Worm (Caenorhabditis elegans) whole organism, L1 larva: Measurements from ENCODE around the gene flh-1.
"Not testable (repeated sequence)": the region's sequence is repeated elsewhere in the genome, so short reads cannot be mapped to it uniquely, and the experiment has no call there.

ENCODE experiments used
- C04F5.9 ChIP-seq: sonication (generic microtip); optimal IDR thresholded peaks from 2 replicates; lab custom pipeline; 2016; ENCODE audit warnings: missing genetic modification characterization, missing compliant biosample characterization
- F16B12.6 ChIP-seq: fragments of 150-350 bp; optimal IDR thresholded peaks from 2 replicates; lab custom pipeline; 2014; ENCODE audit warnings: missing biosample characterization, missing genetic modification characterization
- aha-1 ChIP-seq: fragments of 150-350 bp; optimal IDR thresholded peaks from 2 replicates; lab custom pipeline; 2014; ENCODE audit warnings: missing biosample characterization, missing genetic modification characterization
- ama-1 ChIP-seq: fragments of 150-350 bp; optimal IDR thresholded peaks from 2 replicates; lab custom pipeline; 2014
- blmp-1 ChIP-seq: fragments of 150-350 bp; optimal IDR thresholded peaks from 2 replicates; lab custom pipeline; 2014; ENCODE audit warnings: missing biosample characterization, missing genetic modification characterization
- ces-1 ChIP-seq: fragments of 150-350 bp; optimal IDR thresholded peaks from 2 replicates; lab custom pipeline; 2014; ENCODE audit warnings: missing biosample characterization, missing genetic modification reagents, missing genetic modification characterization
- dsc-1 ChIP-seq: sonication (generic microtip); optimal IDR thresholded peaks from 2 replicates; lab custom pipeline; 2016; ENCODE audit warnings: mild to moderate bottlenecking, missing genetic modification characterization, missing compliant biosample characterization
- efl-1 ChIP-seq, 4 experiments: fragments of 150-350 bp; optimal IDR thresholded peaks in 3 of 4; peaks in 1 of 4; 1 replicate in 1 of 4; 2 replicates in 3 of 4; lab custom pipeline; 2014; ENCODE audit warnings: missing biosample characterization in 2 of 4, missing genetic modification characterization in 2 of 4, missing genetic modification reagents in 2 of 4
- elt-2 ChIP-seq: sonication (generic microtip); optimal IDR thresholded peaks from 2 replicates; lab custom pipeline; 2016; ENCODE audit warnings: missing genetic modification characterization, mild to moderate bottlenecking, inconsistent platforms, missing compliant biosample characterization, missing genetic modification reagents
- elt-3 ChIP-seq, 6 experiments: fragments of 150-350 bp in 1 of 6; sonication (generic microtip); optimal IDR thresholded peaks; 2 replicates each; lab custom pipeline; 2017 to 2018; ENCODE audit warnings: missing biosample characterization in 6 of 6, missing genetic modification characterization in 6 of 6, inconsistent platforms in 1 of 6
- ets-5 ChIP-seq: fragments of 200-800 bp; sonication (Bioruptor generic); IDR thresholded peaks from 2 replicates; pipeline ENCODE4 v1.3.6; 2022; ENCODE audit warnings: missing genetic modification characterization, missing compliant biosample characterization
- fkh-4 ChIP-seq: sonication (generic microtip); optimal IDR thresholded peaks from 2 replicates; lab custom pipeline; 2016; ENCODE audit warnings: missing compliant biosample characterization, missing genetic modification characterization, borderline replicate concordance
- hpl-2 ChIP-seq: fragments of 150-350 bp; optimal IDR thresholded peaks from 2 replicates; lab custom pipeline; 2014; ENCODE audit warnings: missing biosample characterization, missing genetic modification reagents, missing genetic modification characterization
- irx-1 ChIP-seq: sonication (generic microtip); optimal IDR thresholded peaks from 2 replicates; lab custom pipeline; 2016; ENCODE audit warnings: missing genetic modification characterization, missing compliant biosample characterization
- isw-1 ChIP-seq: fragments of 200-800 bp; sonication (Bioruptor generic); IDR thresholded peaks from 2 replicates; pipeline ENCODE4 v1.3.6; 2022; ENCODE audit warnings: missing genetic modification characterization, missing compliant biosample characterization
- lin-35 ChIP-seq, 2 experiments: fragments of 150-350 bp; optimal IDR thresholded peaks; 2 replicates each; lab custom pipeline; 2014; ENCODE audit warnings: missing biosample characterization in 2 of 2, missing genetic modification characterization in 2 of 2, missing genetic modification reagents in 2 of 2
- mdl-1 ChIP-seq, 2 experiments: fragments of 150-350 bp; optimal IDR thresholded peaks; 2 replicates each; lab custom pipeline; 2014 to 2017; ENCODE audit warnings: missing biosample characterization in 2 of 2, missing genetic modification characterization in 2 of 2, inconsistent platforms in 1 of 2
- mep-1 ChIP-seq: fragments of 150-350 bp; optimal IDR thresholded peaks from 2 replicates; lab custom pipeline; 2014; ENCODE audit warnings: missing biosample characterization, missing genetic modification characterization
- nhr-19 ChIP-seq: fragments of 200-800 bp; sonication (Bioruptor generic); conservative IDR thresholded peaks from 2 replicates; pipeline ENCODE4 v1.3.6; 2022; ENCODE audit warnings: missing genetic modification characterization, missing compliant biosample characterization
- nhr-20 ChIP-seq: sonication (generic microtip); optimal IDR thresholded peaks from 2 replicates; lab custom pipeline; 2016; ENCODE audit warnings: mild to moderate bottlenecking, missing genetic modification characterization, missing compliant biosample characterization
- nhr-237 ChIP-seq: fragments of 150-350 bp; optimal IDR thresholded peaks from 2 replicates; lab custom pipeline; 2014; ENCODE audit warnings: missing biosample characterization, missing genetic modification characterization
- nhr-84 ChIP-seq: sonication (generic microtip); optimal IDR thresholded peaks from 2 replicates; lab custom pipeline; 2017; ENCODE audit warnings: missing biosample characterization, missing genetic modification characterization
- pax-3 ChIP-seq: fragments of 200-800 bp; sonication (Bioruptor generic); optimal IDR thresholded peaks from 2 replicates; lab custom pipeline; 2018; ENCODE audit warnings: mild to moderate bottlenecking, missing genetic modification characterization, moderate library complexity, missing compliant biosample characterization
- pqm-1 ChIP-seq: sonication (generic microtip); optimal IDR thresholded peaks from 3 replicates; lab custom pipeline; 2017; ENCODE audit warnings: missing biosample characterization, missing genetic modification characterization
- rnt-1 ChIP-seq: sonication (generic microtip); optimal IDR thresholded peaks from 2 replicates; lab custom pipeline; 2016; ENCODE audit warnings: mild to moderate bottlenecking, missing genetic modification characterization, moderate library complexity, missing compliant biosample characterization
- snpc-4 ChIP-seq: fragments of 150-350 bp; optimal IDR thresholded peaks from 2 replicates; lab custom pipeline; 2014; ENCODE audit warnings: missing biosample characterization, missing genetic modification characterization
- sptf-1 ChIP-seq: fragments of 150-350 bp; optimal IDR thresholded peaks from 2 replicates; lab custom pipeline; 2014; ENCODE audit warnings: missing biosample characterization, missing genetic modification characterization
- sup-37 ChIP-seq: fragments of 200-800 bp; sonication (Bioruptor generic); optimal IDR thresholded peaks from 2 replicates; lab custom pipeline; 2018; ENCODE audit warnings: mild to moderate bottlenecking, missing genetic modification characterization, missing compliant biosample characterization
- swsn-7 ChIP-seq: sonication (generic microtip); optimal IDR thresholded peaks from 2 replicates; lab custom pipeline; 2016; ENCODE audit warnings: missing genetic modification characterization, missing compliant biosample characterization
- tbx-2 ChIP-seq: sonication (generic microtip); optimal IDR thresholded peaks from 2 replicates; lab custom pipeline; 2016; ENCODE audit warnings: missing genetic modification characterization, missing compliant biosample characterization
- tlp-1 ChIP-seq: fragments of 150-350 bp; optimal IDR thresholded peaks from 2 replicates; lab custom pipeline; 2014; ENCODE audit warnings: missing biosample characterization, missing genetic modification characterization
- unc-130 ChIP-seq: fragments of 150-350 bp; optimal IDR thresholded peaks from 2 replicates; lab custom pipeline; 2017; ENCODE audit warnings: missing biosample characterization, missing genetic modification characterization, inconsistent platforms
- unc-62 ChIP-seq: fragments of 150-350 bp; optimal IDR thresholded peaks from 2 replicates; lab custom pipeline; 2014; ENCODE audit warnings: missing biosample characterization, missing genetic modification reagents, missing genetic modification characterization
- xbp-1 ChIP-seq: sonication (generic microtip); optimal IDR thresholded peaks from 2 replicates; lab custom pipeline; 2016; ENCODE audit warnings: missing genetic modification characterization, missing compliant biosample characterization
- zag-1 ChIP-seq: fragments of 150-350 bp; optimal IDR thresholded peaks from 2 replicates; lab custom pipeline; 2014; ENCODE audit warnings: missing biosample characterization, missing genetic modification characterization
- zip-4 ChIP-seq: fragments of 200-800 bp; sonication (Bioruptor generic); optimal IDR thresholded peaks from 2 replicates; lab custom pipeline; 2018; ENCODE audit warnings: mild to moderate bottlenecking, missing genetic modification characterization, moderate library complexity, missing compliant biosample characterization
- ztf-4 ChIP-seq: fragments of 150-350 bp; optimal IDR thresholded peaks from 2 replicates; lab custom pipeline; 2014; ENCODE audit warnings: missing biosample characterization, missing genetic modification characterization

The flh-1 gene

DNA sequence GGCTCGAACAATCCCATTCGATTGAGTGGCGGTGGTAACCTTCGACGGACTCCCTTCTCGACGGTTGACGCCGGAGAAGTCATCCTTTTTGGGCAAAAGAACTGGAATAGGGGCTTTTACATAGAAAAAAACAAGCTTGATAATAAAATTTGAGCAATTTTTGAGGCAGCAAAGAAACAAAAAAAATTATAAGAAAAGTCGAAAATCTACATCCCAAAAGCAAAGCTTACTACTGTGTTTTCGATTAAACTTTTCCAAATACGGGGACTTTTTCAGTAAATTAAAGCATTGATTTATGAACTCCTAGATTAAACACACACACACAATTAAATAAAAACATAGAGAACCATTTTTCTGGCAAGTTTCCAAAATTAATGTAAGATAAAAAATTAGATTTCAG, 8.1 kb downstream of the flh-1 start, which contains the start of gene Y11D7A.9:
Gene Y11D7A.9, minus strand, starts transcription at position 101 of the 400 bp plus-strand sequence.
- TF ChIP-seq elt-2 (tag; lab: Kevin White, UChicago): no peak
- no peak for TF ChIP-seq zag-1 (tag; lab: Kevin White, UChicago)
- no peak for TF ChIP-seq nhr-237
- TF ChIP-seq snpc-4 (tag; lab: Kevin White, UChicago): no peak
- no peak for TF ChIP-seq aha-1 (tag; lab: Kevin White, UChicago)
- no peak for TF ChIP-seq nhr-19
- TF ChIP-seq ets-5 (GFP tag; lab: Robert Waterston, UW): no peak
- no peak for TF ChIP-seq swsn-7 (tag; lab: Kevin White, UChicago)
- TF ChIP-seq, all 84 proteins: peak for 0

DNA sequence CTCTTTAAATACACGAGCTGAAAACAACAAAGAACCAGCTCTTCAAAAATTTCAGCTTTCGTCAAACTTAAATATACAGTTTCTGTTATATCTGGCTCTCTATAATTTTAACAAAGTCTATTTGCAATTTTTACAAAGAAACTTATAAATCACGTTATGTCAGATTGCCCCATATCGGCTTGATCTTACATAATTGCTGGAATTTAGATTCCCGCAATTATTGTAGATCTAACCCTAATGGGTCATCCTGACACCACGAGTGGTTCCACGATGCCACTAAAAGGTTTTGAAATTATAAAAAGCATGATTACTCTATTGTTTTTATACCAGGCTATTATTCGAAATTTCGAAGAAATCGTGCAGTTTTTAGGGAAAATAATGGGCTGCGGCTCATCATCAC, 13.0 kb downstream of the flh-1 start, which contains the start of gene Y11D7A.8:
Gene Y11D7A.8, plus strand, starts transcription at position 301 of the 400 bp plus-strand sequence.
- TF ChIP-seq pax-3 (tag; lab: Kevin White, UChicago) (no peak), blmp-1 (tag; lab: Kevin White, UChicago) (no peak), rnt-1 (no peak), C04F5.9 (no peak), nhr-84 (tag; lab: Kevin White, UChicago) (no peak), tbx-2 (tag; lab: Kevin White, UChicago) (no peak), efl-1 (optimal IDR thresholded peaks at IDR 0.05; lab: Kevin White, UChicago) (no peak), efl-1 (GFP tag; optimal IDR thresholded peaks at IDR 0.05 in 1 of 2; lab: Kevin White, UChicago) (peak in 1 of 2 experiments; percentile 83)

DNA sequence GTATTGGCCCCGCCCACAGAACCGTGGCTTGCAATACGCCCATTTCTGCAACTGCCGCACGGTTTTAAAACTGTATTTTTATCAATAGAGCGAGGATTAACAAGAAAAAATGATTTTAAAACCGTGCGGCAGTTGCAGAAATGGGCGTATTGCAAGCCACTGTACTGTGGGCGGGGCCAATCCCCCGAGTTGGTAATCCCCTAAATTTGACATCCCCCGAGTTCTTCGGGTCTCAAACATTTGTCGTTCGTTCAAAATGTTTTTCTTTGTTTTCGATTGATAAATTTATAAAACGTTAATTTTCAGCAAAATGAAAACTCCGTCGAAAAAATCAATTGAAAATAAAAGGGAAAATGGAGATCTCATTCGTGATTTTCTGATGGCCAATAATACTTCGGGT, 14.9 kb downstream of the flh-1 start, which contains the start of gene Y11D7A.7:
Gene Y11D7A.7, plus strand, starts transcription at position 301 of the 400 bp plus-strand sequence.
- not testable (repeated sequence) for TF ChIP-seq irx-1 (tag; lab: Kevin White, UChicago); mdl-1 (tag; optimal IDR thresholded peaks at IDR 0.05; lab: Kevin White, UChicago); isw-1 (GFP tag; lab: Robert Waterston, UW)

- TF ChIP-seq mep-1 (tag; lab: Kevin White, UChicago): no peak
- peak; percentile 20 for TF ChIP-seq blmp-1 (tag; lab: Kevin White, UChicago)
- TF ChIP-seq hpl-2 (GFP tag; lab: Kevin White, UChicago): no peak
- TF ChIP-seq ztf-4 (tag; lab: Kevin White, UChicago): no peak
- no peak for TF ChIP-seq C04F5.9
Measured at ce11 chrIV:9245423-9245822, 18.6 kb downstream of the flh-1 start, which contains the start of gene Y11D7A.5. Y11D7A.5 (minus strand) TSS chrIV:9245523.

ce11 chrIV:9243670-9244069, 20.4 kb downstream of the flh-1 start, which contains the start of gene rab-28:
rab-28 (minus strand) TSS chrIV:9244012.
- TF ChIP-seq blmp-1 (tag; lab: Kevin White, UChicago): no peak

ce11 chrIV:9239151-9239550, 24.9 kb downstream of the flh-1 start:
- TF ChIP-seq unc-62 (GFP tag; lab: Kevin White, UChicago): no peak
- TF ChIP-seq elt-3 (tag; optimal IDR thresholded peaks at IDR 0.05; lab: Kevin White, UChicago): peak in 1 of 6 experiments; percentile 73
- TF ChIP-seq F16B12.6: no peak
- TF ChIP-seq blmp-1 (tag; lab: Kevin White, UChicago): peak; percentile 12
- TF ChIP-seq sptf-1: no peak

DNA sequence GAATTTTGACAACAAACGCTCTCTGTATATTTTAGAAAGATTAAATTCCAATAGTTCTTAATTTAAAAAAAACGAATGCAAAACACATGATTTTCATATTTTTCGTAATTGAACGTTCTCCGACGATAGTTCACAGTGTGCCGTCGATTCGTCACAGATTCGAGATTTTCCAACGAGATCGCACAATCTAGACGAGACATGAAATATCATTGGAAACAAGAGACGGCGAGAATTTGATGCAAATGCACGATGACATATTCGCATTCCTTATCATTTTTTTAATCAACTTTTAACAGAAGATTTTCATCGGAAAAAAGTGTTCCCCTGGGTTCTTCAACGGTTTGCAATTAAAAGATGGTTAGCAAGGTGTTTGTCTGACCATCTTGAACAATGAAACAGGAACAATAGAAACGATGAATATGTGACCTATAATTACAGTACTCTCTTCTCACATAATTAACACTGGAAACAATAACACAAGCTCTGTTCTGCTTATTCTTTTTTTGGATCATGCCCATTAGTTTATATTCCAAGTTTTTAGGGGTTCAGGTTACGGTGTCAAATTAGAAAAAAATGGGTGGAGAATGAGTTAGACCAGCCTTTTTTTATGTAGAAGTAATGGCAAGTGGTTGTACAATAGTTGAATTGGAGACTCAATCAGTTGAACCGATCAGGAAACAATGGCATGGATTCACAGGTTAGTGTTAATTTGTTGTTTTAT, 31.5 kb downstream of the flh-1 start, which contains the start of gene Y11D7A.3:
Gene Y11D7A.3, plus strand, starts transcription at position 671 of the 721 bp plus-strand sequence.
- TF ChIP-seq nhr-20 (tag; lab: Kevin White, UChicago): no peak
- no peak for TF ChIP-seq ama-1 (lab: Kevin White, UChicago)
- no peak for TF ChIP-seq pqm-1 (tag; lab: Kevin White, UChicago)
- peak; percentile 58 for TF ChIP-seq unc-130 (tag; lab: Kevin White, UChicago)
- no peak for TF ChIP-seq xbp-1
- no peak for TF ChIP-seq dsc-1
- TF ChIP-seq sup-37: no peak
- peak in 1 of 2 experiments; percentile 11 for TF ChIP-seq lin-35 (GFP tag; optimal IDR thresholded peaks at IDR 0.05; lab: Kevin White, UChicago)
- TF ChIP-seq zip-4 (GFP tag; lab: Kevin White, UChicago): no peak
- TF ChIP-seq fkh-4 (tag; lab: Kevin White, UChicago): no peak
- no peak for TF ChIP-seq F16B12.6
- TF ChIP-seq tlp-1 (tag; lab: Kevin White, UChicago): no peak
- TF ChIP-seq elt-3 (tag; optimal IDR thresholded peaks at IDR 0.05; lab: Kevin White, UChicago): peak in 1 of 6 experiments; percentile 65
- no peak for TF ChIP-seq swsn-7 (tag; lab: Kevin White, UChicago)
- peak; percentile 15 for TF ChIP-seq tbx-2 (tag; lab: Kevin White, UChicago)
- TF ChIP-seq mep-1 (tag; lab: Kevin White, UChicago): no peak
- no peak for TF ChIP-seq ces-1
- TF ChIP-seq, all 84 proteins: peak for 4
